Worm (Caenorhabditis elegans) whole organism, L1 larva: ENCODE data around the gene C17C3.6.

Experiments used
- aha-1 ChIP-seq: fragments of 150-350 bp; optimal IDR thresholded peaks from 2 replicates; lab custom pipeline; 2014; ENCODE audit warnings: missing biosample characterization, missing genetic modification characterization
- dpl-1 ChIP-seq, 3 experiments: fragments of 150-350 bp in 2 of 3; sonication (generic microtip) in 1 of 3; optimal IDR thresholded peaks; 2 replicates each; lab custom pipeline; 2014 to 2017; ENCODE audit warnings: missing biosample characterization in 3 of 3, missing genetic modification characterization in 3 of 3, missing genetic modification reagents in 3 of 3
- egl-27 ChIP-seq, 2 experiments: fragments of 150-350 bp in 1 of 2; sonication (generic microtip); optimal IDR thresholded peaks; 3 replicates each; lab custom pipeline; 2017 to 2018; ENCODE audit warnings: missing biosample characterization in 2 of 2, missing genetic modification characterization in 2 of 2, missing genetic modification reagents in 2 of 2
- mdl-1 ChIP-seq, 2 experiments: fragments of 150-350 bp; optimal IDR thresholded peaks; 2 replicates each; lab custom pipeline; 2014 to 2017; ENCODE audit warnings: missing biosample characterization in 2 of 2, missing genetic modification characterization in 2 of 2, inconsistent platforms in 1 of 2
- mep-1 ChIP-seq: fragments of 150-350 bp; optimal IDR thresholded peaks from 2 replicates; lab custom pipeline; 2014; ENCODE audit warnings: missing biosample characterization, missing genetic modification characterization
- nhr-11 ChIP-seq: fragments of 150-350 bp; optimal IDR thresholded peaks from 2 replicates; lab custom pipeline; 2014; ENCODE audit warnings: missing biosample characterization, missing genetic modification characterization
- nhr-19 ChIP-seq: fragments of 200-800 bp; sonication (Bioruptor generic); conservative IDR thresholded peaks from 2 replicates; pipeline ENCODE4 v1.3.6; 2022; ENCODE audit warnings: missing genetic modification characterization, missing compliant biosample characterization
- nhr-77 ChIP-seq: fragments of 150-350 bp; optimal IDR thresholded peaks from 2 replicates; lab custom pipeline; 2014; ENCODE audit warnings: missing biosample characterization, missing genetic modification characterization
- nhr-90 ChIP-seq: sonication (generic microtip); optimal IDR thresholded peaks from 2 replicates; lab custom pipeline; 2016; ENCODE audit warnings: mild to moderate bottlenecking, missing genetic modification characterization, missing compliant biosample characterization; ENCODE audit not compliant: poor library complexity
- unc-62 ChIP-seq: fragments of 150-350 bp; optimal IDR thresholded peaks from 2 replicates; lab custom pipeline; 2014; ENCODE audit warnings: missing biosample characterization, missing genetic modification reagents, missing genetic modification characterization
- unc-98 ChIP-seq: fragments of 200-800 bp; sonication (Bioruptor generic); IDR thresholded peaks from 2 replicates; pipeline ENCODE4 v1.3.6; 2022; ENCODE audit warnings: missing genetic modification characterization, missing compliant biosample characterization

DNA sequence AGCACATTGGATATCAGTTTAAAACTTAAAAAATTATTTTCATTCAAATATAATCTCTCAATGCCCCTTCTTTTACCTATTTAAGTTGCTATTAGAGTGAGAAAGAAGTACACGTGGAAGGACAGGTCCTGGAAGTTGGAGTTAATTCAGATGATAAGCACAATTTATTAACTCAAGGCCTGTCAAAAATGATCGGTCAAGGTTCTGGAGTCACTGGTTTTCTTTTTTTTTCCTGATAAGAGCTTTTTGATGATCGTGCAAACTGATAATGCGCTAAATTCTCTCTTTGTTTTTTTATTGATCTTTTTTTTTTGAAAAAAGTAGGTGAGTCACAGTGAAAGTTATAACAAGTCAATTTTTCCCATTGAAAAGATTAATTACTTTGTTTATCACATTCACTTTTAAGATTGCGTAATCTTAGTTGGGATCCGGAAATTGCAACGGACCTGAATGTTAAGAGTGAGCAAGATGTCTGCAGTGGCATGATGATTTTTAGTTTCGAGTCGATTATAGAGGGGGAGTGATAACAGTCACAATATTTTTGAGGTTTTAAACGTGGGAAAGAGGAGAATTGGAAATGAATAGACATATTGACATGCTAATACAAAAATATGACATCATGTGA, 37.3 kb upstream of the C17C3.6 start:
- TF ChIP-seq egl-27 (tag; optimal IDR thresholded peaks at IDR 0.05; lab: Kevin White, UChicago): no peak
- no peak for TF ChIP-seq mdl-1 (tag; optimal IDR thresholded peaks at IDR 0.05; lab: Kevin White, UChicago)
- TF ChIP-seq aha-1 (tag; lab: Kevin White, UChicago): no peak
- no peak for TF ChIP-seq mep-1 (tag; lab: Kevin White, UChicago)
- no peak for TF ChIP-seq nhr-90 (tag; lab: Kevin White, UChicago)
- no peak for TF ChIP-seq nhr-19 (GFP tag; lab: Robert Waterston, UW)
- TF ChIP-seq dpl-1 (GFP tag; optimal IDR thresholded peaks at IDR 0.05; lab: Kevin White, UChicago): no peak
- no peak for TF ChIP-seq unc-98
- no peak for TF ChIP-seq unc-62 (GFP tag; lab: Kevin White, UChicago)
- no peak for TF ChIP-seq nhr-77 (tag; lab: Kevin White, UChicago)
- no peak for TF ChIP-seq nhr-11 (tag; lab: Kevin White, UChicago)
